Fruit fly (Drosophila melanogaster) whole organism, embryonic: ENCODE measurements around the gene GNBP1.
A peak's percentile ranks its signal among the peaks of the same experiment; 100 is the strongest.

Experiments used
- Asciz ChIP-seq: fragments of 200-800 bp; sonication (Bioruptor generic); optimal IDR thresholded peaks from 2 replicates; lab custom pipeline; 2017; ENCODE audit warnings: missing biosample characterization, mild to moderate bottlenecking, missing genetic modification characterization, missing genetic modification reagents
- C15 ChIP-seq: fragments of 200-800 bp; sonication (Bioruptor generic); IDR thresholded peaks from 3 replicates; pipeline ENCODE4 v1.3.6; 2022; ENCODE audit warnings: missing biosample characterization, missing genetic modification characterization
- CG10267 ChIP-seq: fragments of 200-800 bp; sonication (Bioruptor generic); optimal IDR thresholded peaks from 2 replicates; lab custom pipeline; 2018; ENCODE audit warnings: missing biosample characterization, mild to moderate bottlenecking, missing genetic modification characterization, moderate library complexity
- CG10431 ChIP-seq: fragments of 200-800 bp; sonication (Bioruptor generic); optimal IDR thresholded peaks from 3 replicates; lab custom pipeline; 2018; ENCODE audit warnings: missing biosample characterization, mild to moderate bottlenecking, missing genetic modification characterization
- CG11398 ChIP-seq: fragments of 200-800 bp; sonication (Bioruptor generic); optimal IDR thresholded peaks from 2 replicates; lab custom pipeline; 2016; ENCODE audit warnings: missing biosample characterization, missing genetic modification characterization
- CG12299 ChIP-seq: fragments of 200-800 bp; sonication (Bioruptor generic); optimal IDR thresholded peaks from 2 replicates; lab custom pipeline; 2018; ENCODE audit warnings: missing biosample characterization, mild to moderate bottlenecking, missing genetic modification characterization
- CG13123 ChIP-seq: fragments of 200-800 bp; sonication (Bioruptor generic); optimal IDR thresholded peaks from 2 replicates; lab custom pipeline; 2016; ENCODE audit warnings: missing biosample characterization, missing genetic modification characterization
- CG14050 ChIP-seq: fragments of 200-800 bp; sonication (Bioruptor generic); IDR thresholded peaks from 3 replicates; pipeline ENCODE4 v1.3.6; 2022; ENCODE audit warnings: missing biosample characterization, missing genetic modification characterization
- CG17912 ChIP-seq: fragments of 200-800 bp; sonication (Bioruptor generic); optimal IDR thresholded peaks from 2 replicates; lab custom pipeline; 2018; ENCODE audit warnings: missing biosample characterization, mild to moderate bottlenecking, missing genetic modification characterization
- CG18619 ChIP-seq: fragments of 200-800 bp; sonication (Bioruptor generic); optimal IDR thresholded peaks from 3 replicates; lab custom pipeline; 2017; ENCODE audit warnings: missing biosample characterization, mild to moderate bottlenecking, missing genetic modification characterization
- CG2129 ChIP-seq: fragments of 200-800 bp; sonication (Bioruptor generic); IDR thresholded peaks from 2 replicates; pipeline ENCODE4 v1.3.6; 2022; ENCODE audit warnings: missing biosample characterization, missing genetic modification characterization; ENCODE audit not compliant: partially characterized antibody
- CG3163 ChIP-seq: fragments of 200-800 bp; sonication (Bioruptor generic); optimal IDR thresholded peaks from 3 replicates; lab custom pipeline; 2016; ENCODE audit warnings: missing biosample characterization, missing genetic modification characterization
- CG34224 ChIP-seq: fragments of 200-800 bp; sonication (Bioruptor generic); IDR thresholded peaks from 3 replicates; pipeline ENCODE4 v1.3.6; 2022; ENCODE audit warnings: missing biosample characterization, missing genetic modification characterization; ENCODE audit not compliant: partially characterized antibody
- CG3726 ChIP-seq: fragments of 200-800 bp; sonication (Bioruptor generic); IDR thresholded peaks from 3 replicates; pipeline ENCODE4, ENCODE4 v1.3.6; 2022; ENCODE audit warnings: missing biosample characterization, missing genetic modification characterization
- CG4424 ChIP-seq: fragments of 200-800 bp; sonication (Bioruptor generic); optimal IDR thresholded peaks from 3 replicates; lab custom pipeline; 2016; ENCODE audit warnings: missing biosample characterization, missing genetic modification characterization
- CG5180 ChIP-seq: fragments of 200-800 bp; sonication (Bioruptor generic); optimal IDR thresholded peaks from 3 replicates; lab custom pipeline; 2017; ENCODE audit warnings: missing biosample characterization, missing genetic modification characterization, mild to moderate bottlenecking, moderate library complexity, missing genetic modification reagents
- CG5245 ChIP-seq: fragments of 200-800 bp; sonication (Bioruptor generic); optimal IDR thresholded peaks from 3 replicates; lab custom pipeline; 2016; ENCODE audit warnings: missing biosample characterization, missing genetic modification characterization
- CG6791 ChIP-seq: fragments of 200-800 bp; sonication (Bioruptor generic); IDR thresholded peaks from 3 replicates; pipeline ENCODE4 v1.3.6; 2022; ENCODE audit warnings: missing biosample characterization, missing genetic modification characterization; ENCODE audit not compliant: partially characterized antibody
- CG7372 ChIP-seq: fragments of 200-800 bp; sonication (Bioruptor generic); IDR thresholded peaks from 2 replicates; pipeline ENCODE4 v1.3.6; 2022; ENCODE audit warnings: missing biosample characterization, missing genetic modification characterization
- CG7839 ChIP-seq: fragments of 200-800 bp; sonication (Bioruptor generic); optimal IDR thresholded peaks from 3 replicates; lab custom pipeline; 2018; ENCODE audit warnings: missing biosample characterization, mild to moderate bottlenecking, missing genetic modification characterization, moderate library complexity
- CG8478 ChIP-seq: fragments of >200 bp; optimal IDR thresholded peaks from 2 replicates; lab custom pipeline; 2018
- CG9609 ChIP-seq: fragments of 200-800 bp; sonication (Bioruptor generic); optimal IDR thresholded peaks from 3 replicates; lab custom pipeline; 2016; ENCODE audit warnings: missing biosample characterization, missing genetic modification characterization
- CG9727 ChIP-seq: fragments of 200-800 bp; sonication (Bioruptor generic); optimal IDR thresholded peaks from 3 replicates; lab custom pipeline; 2017; ENCODE audit warnings: missing biosample characterization, mild to moderate bottlenecking, missing genetic modification characterization
- CrebB ChIP-seq: fragments of 200-800 bp; sonication (Bioruptor generic); optimal IDR thresholded peaks from 3 replicates; lab custom pipeline; 2018; ENCODE audit warnings: missing biosample characterization, mild to moderate bottlenecking, missing genetic modification characterization
- Dip2 ChIP-seq: fragments of 200-800 bp; sonication (Bioruptor generic); IDR thresholded peaks from 2 replicates; pipeline ENCODE4 v1.3.6; 2022; ENCODE audit warnings: missing biosample characterization, missing genetic modification characterization
- Dll ChIP-seq: fragments of 200-800 bp; sonication (Bioruptor generic); IDR thresholded peaks from 4 replicates; pipeline ENCODE4 v1.3.6; 2022; ENCODE audit warnings: missing biosample characterization, missing genetic modification characterization; ENCODE audit not compliant: partially characterized antibody
- HLHmδ ChIP-seq: fragments of 200-800 bp; sonication (Bioruptor generic); optimal IDR thresholded peaks from 2 replicates; lab custom pipeline; 2018; ENCODE audit warnings: missing biosample characterization, mild to moderate bottlenecking, missing genetic modification characterization, moderate library complexity
- MESR4 ChIP-seq: fragments of 200-800 bp; sonication (Bioruptor generic); optimal IDR thresholded peaks from 2 replicates; lab custom pipeline; 2018; ENCODE audit warnings: missing biosample characterization, mild to moderate bottlenecking, missing genetic modification characterization, moderate library complexity
- Mad ChIP-seq: fragments of 200-800 bp; sonication (Bioruptor generic); optimal IDR thresholded peaks from 2 replicates; lab custom pipeline; 2016; ENCODE audit warnings: missing biosample characterization, missing genetic modification characterization
- Myb ChIP-seq: fragments of 200-800 bp; sonication (Bioruptor generic); optimal IDR thresholded peaks from 2 replicates; lab custom pipeline; 2016; ENCODE audit warnings: missing biosample characterization, missing genetic modification characterization
- az2 ChIP-seq: fragments of 200-800 bp; sonication (Bioruptor generic); optimal IDR thresholded peaks from 3 replicates; lab custom pipeline; 2016; ENCODE audit warnings: missing biosample characterization, missing genetic modification characterization
- bab2 ChIP-seq: fragments of 200-800 bp; sonication (Bioruptor generic); optimal IDR thresholded peaks from 2 replicates; lab custom pipeline; 2016; ENCODE audit warnings: missing biosample characterization, missing genetic modification characterization
- bigmax ChIP-seq: fragments of 200-800 bp; sonication (Bioruptor generic); optimal IDR thresholded peaks from 2 replicates; lab custom pipeline; 2018; ENCODE audit warnings: missing biosample characterization, mild to moderate bottlenecking, missing genetic modification characterization
- dmrt99B ChIP-seq: fragments of 200-800 bp; sonication (Bioruptor generic); optimal IDR thresholded peaks from 2 replicates; lab custom pipeline; 2018; ENCODE audit warnings: missing biosample characterization, mild to moderate bottlenecking, missing genetic modification characterization, moderate library complexity
- fd64A ChIP-seq: fragments of 200-800 bp; sonication (Bioruptor generic); optimal IDR thresholded peaks from 3 replicates; lab custom pipeline; 2018; ENCODE audit warnings: missing biosample characterization, mild to moderate bottlenecking, missing genetic modification characterization
- gcm2 ChIP-seq: fragments of 200-800 bp; sonication (Bioruptor generic); optimal IDR thresholded peaks from 2 replicates; lab custom pipeline; 2016; ENCODE audit warnings: missing biosample characterization, missing genetic modification characterization
- jigr1 ChIP-seq: fragments of 200-800 bp; sonication (Bioruptor generic); IDR thresholded peaks from 3 replicates; pipeline ENCODE4 v1.3.6; 2022; ENCODE audit warnings: missing biosample characterization, missing genetic modification characterization
- kni ChIP-seq: fragments of 200-800 bp; sonication (Bioruptor generic); optimal IDR thresholded peaks from 3 replicates; lab custom pipeline; 2017; ENCODE audit warnings: mild to moderate bottlenecking, missing biosample characterization, missing genetic modification reagents, missing genetic modification characterization
- lab ChIP-seq: fragments of 200-800 bp; sonication (Bioruptor generic); optimal IDR thresholded peaks from 3 replicates; lab custom pipeline; 2017; ENCODE audit warnings: missing biosample characterization, missing genetic modification characterization, mild to moderate bottlenecking, moderate library complexity, missing genetic modification reagents
- otp ChIP-seq: fragments of 200-800 bp; sonication (Bioruptor generic); IDR thresholded peaks from 3 replicates; pipeline ENCODE4, ENCODE4 v1.3.6; 2022; ENCODE audit warnings: missing biosample characterization, missing genetic modification characterization
- p53 ChIP-seq: fragments of 200-800 bp; sonication (Bioruptor generic); optimal IDR thresholded peaks from 2 replicates; lab custom pipeline; 2016; ENCODE audit warnings: missing biosample characterization, missing genetic modification characterization
- pan ChIP-seq, 4 experiments: fragments of >200 bp in 3 of 4; fragments of 200-800 bp in 1 of 4; sonication (Bioruptor generic) in 1 of 4; optimal IDR thresholded peaks in 3 of 4; IDR thresholded peaks in 1 of 4; 2 replicates each; pipeline versions ENCODE4 v1.3.6 to Lab custom; 2017 to 2022; ENCODE audit warnings: missing biosample characterization in 2 of 4, missing genetic modification characterization in 2 of 4, mixed read lengths in 1 of 4
- pzg ChIP-seq: fragments of 200-800 bp; sonication (Bioruptor generic); optimal IDR thresholded peaks from 3 replicates; lab custom pipeline; 2018; ENCODE audit warnings: missing biosample characterization, mild to moderate bottlenecking, missing genetic modification characterization, moderate library complexity
- shn ChIP-seq: fragments of 200-800 bp; sonication (Bioruptor generic); optimal IDR thresholded peaks from 3 replicates; lab custom pipeline; 2016; ENCODE audit warnings: missing biosample characterization, missing genetic modification characterization
- sim ChIP-seq: fragments of 200-800 bp; sonication (Bioruptor generic); IDR thresholded peaks from 2 replicates; pipeline ENCODE4 v1.3.6; 2022; ENCODE audit warnings: missing biosample characterization, missing genetic modification characterization
- slp2 ChIP-seq: fragments of 200-800 bp; sonication (Bioruptor generic); optimal IDR thresholded peaks from 2 replicates; lab custom pipeline; 2016; ENCODE audit warnings: missing biosample characterization, missing genetic modification characterization
- stc ChIP-seq: fragments of 200-800 bp; sonication (Bioruptor generic); IDR thresholded peaks from 2 replicates; pipeline ENCODE4 v1.3.6; 2022; ENCODE audit warnings: missing biosample characterization, missing genetic modification characterization
- trem ChIP-seq: fragments of 200-800 bp; optimal IDR thresholded peaks from 3 replicates; lab custom pipeline; 2019; ENCODE audit warnings: missing biosample characterization, mild to moderate bottlenecking, missing genetic modification characterization, moderate library complexity
- trh ChIP-seq: fragments of 200-800 bp; sonication (Bioruptor generic); optimal IDR thresholded peaks from 2 replicates; lab custom pipeline; 2016; ENCODE audit warnings: missing biosample characterization, missing genetic modification characterization
- twi ChIP-seq: fragments of 200-800 bp; optimal IDR thresholded peaks from 2 replicates; lab custom pipeline; 2019; ENCODE audit warnings: missing biosample characterization, mild to moderate bottlenecking, missing genetic modification characterization, moderate library complexity
- z ChIP-seq: fragments of 200-800 bp; sonication (Bioruptor generic); IDR thresholded peaks from 3 replicates; pipeline ENCODE4 v1.3.6; 2022; ENCODE audit warnings: missing biosample characterization, missing genetic modification characterization

Gene GNBP1

DNA sequence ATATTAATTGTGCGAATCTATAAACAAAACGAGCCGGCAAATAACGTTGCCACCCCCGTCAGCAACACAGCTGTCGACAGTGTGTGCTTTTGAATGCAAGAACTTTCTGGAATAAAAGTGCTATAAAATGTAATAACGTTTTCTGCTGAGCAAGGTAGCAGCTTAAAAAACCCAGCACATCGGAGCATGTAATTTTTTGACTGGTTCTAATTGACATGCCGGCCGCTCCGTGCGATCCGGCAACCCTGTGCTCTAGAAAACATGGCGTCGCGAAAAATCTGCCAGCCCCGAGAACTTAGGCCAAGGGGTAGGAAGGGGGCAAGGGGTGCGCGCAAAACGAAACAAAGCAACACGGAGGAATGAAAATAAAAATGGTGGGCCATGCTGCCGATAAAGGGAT, 3.4 kb upstream of the GNBP1 start (continued):
- TF ChIP-seq bab2 (GFP tag; lab: Kevin White, UChicago) (no peak), dmrt99B (tag; lab: Kevin White, UChicago) (no peak), CG9727 (no peak), pzg (GFP tag; lab: Kevin White, UChicago) (peak; percentile 51), lab (GFP tag; lab: Kevin White, UChicago) (no peak), CG14050 (no peak), CG7839 (tag; lab: Kevin White, UChicago) (no peak), CG3163 (GFP tag; lab: Kevin White, UChicago) (no peak), gcm2 (no peak), CG34224 (GFP tag; lab: Robert Waterston, UW) (no peak), trh (GFP tag; lab: Kevin White, UChicago) (no peak), az2 (GFP tag; lab: Kevin White, UChicago) (no peak), CrebB (tag; lab: Kevin White, UChicago) (no peak), CG4424 (GFP tag; lab: Kevin White, UChicago) (peak; percentile 7), CG9609 (no peak), CG7372 (GFP tag; lab: Robert Waterston, UW) (peak; percentile 14; the same call in 1 of the 2 replicates), trem (peak; percentile 55), CG5245 (no peak), HLHmδ (GFP tag; lab: Kevin White, UChicago) (no peak), CG6791 (GFP tag; lab: Robert Waterston, UW) (peak; percentile 31; the same call in 1 of the 3 replicates), jigr1 (GFP tag; lab: Robert Waterston, UW) (no peak), CG10431 (no peak), CG3726 (GFP tag; lab: Robert Waterston, UW) (0 out of 3 replicates have a peak, but pooled peaks have one; percentile 7), Dip2 (GFP tag; lab: Robert Waterston, UW) (no peak), CG17912 (GFP tag; lab: Kevin White, UChicago) (no peak), kni (GFP tag; lab: Kevin White, UChicago) (peak; percentile 42), C15 (GFP tag; lab: Robert Waterston, UW) (no peak), bigmax (peak; percentile 64), CG8478 (lab: Kevin White, UChicago) (no peak), fd64A (GFP tag; lab: Kevin White, UChicago) (no peak), CG12299 (no peak), CG2129 (GFP tag; lab: Robert Waterston, UW) (no peak), CG13123 (GFP tag; lab: Kevin White, UChicago) (no peak), twi (tag; lab: Kevin White, UChicago) (no peak), CG11398 (GFP tag; lab: Kevin White, UChicago) (no peak), p53 (GFP tag; lab: Kevin White, UChicago) (no peak), otp (GFP tag; lab: Robert Waterston, UW) (no peak), z (GFP tag; lab: Robert Waterston, UW) (no peak), stc (GFP tag; lab: Robert Waterston, UW) (no peak), CG10267 (peak; percentile 18), CG18619 (GFP tag; lab: Kevin White, UChicago) (no peak), CG5180 (GFP tag; lab: Kevin White, UChicago) (no peak), shn (no peak), pan (optimal IDR thresholded peaks at IDR 0.05; lab: Kevin White, UChicago) (no peak), pan (GFP tag; optimal IDR thresholded peaks at IDR 0.05 in 1 of 2, IDR thresholded peaks at IDR 0.05 in 1 of 2) (peak in 1 of 2 experiments; percentile 30), Dll (GFP tag; lab: Robert Waterston, UW) (peak; percentile 43; the same call in 1 of the 4 replicates), MESR4 (GFP tag; lab: Kevin White, UChicago) (no peak), sim (GFP tag; lab: Robert Waterston, UW) (no peak), Myb (peak; percentile 40), Mad (no peak), Asciz (GFP tag; lab: Kevin White, UChicago) (no peak), slp2 (GFP tag; lab: Kevin White, UChicago) (peak; percentile 7)
